Fruit fly (Drosophila melanogaster) whole organism, embryonic: ENCODE results near the gene BomT3.

Source experiments
- Aef1 ChIP-seq: fragments of 200-800 bp; sonication (Bioruptor generic); IDR thresholded peaks from 3 replicates; pipeline ENCODE4 v1.3.6; 2022; ENCODE audit warnings: missing biosample characterization, missing genetic modification characterization
- Antp ChIP-seq: fragments of 200-800 bp; sonication (Bioruptor generic); optimal IDR thresholded peaks from 3 replicates; lab custom pipeline; 2016; ENCODE audit warnings: missing biosample characterization, missing genetic modification characterization
- CG10321 ChIP-seq: fragments of 200-800 bp; sonication (Bioruptor generic); IDR thresholded peaks from 2 replicates; pipeline ENCODE4 v1.3.6; 2022; ENCODE audit warnings: missing biosample characterization, missing genetic modification characterization
- CG11504 ChIP-seq: fragments of 200-800 bp; sonication (Bioruptor generic); optimal IDR thresholded peaks from 3 replicates; lab custom pipeline; 2019; ENCODE audit warnings: missing biosample characterization, mild to moderate bottlenecking, missing genetic modification characterization, moderate library complexity
- CG12155 ChIP-seq: fragments of 200-800 bp; sonication (Bioruptor generic); optimal IDR thresholded peaks from 3 replicates; lab custom pipeline; 2016; ENCODE audit warnings: missing biosample characterization, missing genetic modification characterization
- CG15269 ChIP-seq: fragments of 200-800 bp; sonication (Bioruptor generic); optimal IDR thresholded peaks from 2 replicates; lab custom pipeline; 2018; ENCODE audit warnings: missing biosample characterization, mild to moderate bottlenecking, missing genetic modification characterization, moderate library complexity
- CG15696 ChIP-seq: fragments of 200-800 bp; sonication (Bioruptor generic); optimal IDR thresholded peaks from 2 replicates; lab custom pipeline; 2019; ENCODE audit warnings: missing biosample characterization, mild to moderate bottlenecking, missing genetic modification characterization, moderate library complexity
- CG17385 ChIP-seq: fragments of 200-800 bp; sonication (Bioruptor generic); optimal IDR thresholded peaks from 3 replicates; lab custom pipeline; 2018; ENCODE audit warnings: missing biosample characterization, mild to moderate bottlenecking, missing genetic modification characterization
- CG18619 ChIP-seq: fragments of 200-800 bp; sonication (Bioruptor generic); optimal IDR thresholded peaks from 3 replicates; lab custom pipeline; 2017; ENCODE audit warnings: missing biosample characterization, mild to moderate bottlenecking, missing genetic modification characterization
- CG18764 ChIP-seq: fragments of 200-800 bp; sonication (Bioruptor generic); optimal IDR thresholded peaks from 3 replicates; lab custom pipeline; 2016; ENCODE audit warnings: missing biosample characterization, missing genetic modification characterization
- CG30020 ChIP-seq: fragments of 200-800 bp; optimal IDR thresholded peaks from 2 replicates; lab custom pipeline; 2019; ENCODE audit warnings: missing biosample characterization, mild to moderate bottlenecking, missing genetic modification characterization, moderate library complexity
- CG4424 ChIP-seq: fragments of 200-800 bp; sonication (Bioruptor generic); optimal IDR thresholded peaks from 3 replicates; lab custom pipeline; 2016; ENCODE audit warnings: missing biosample characterization, missing genetic modification characterization
- CG4617 ChIP-seq: fragments of 200-800 bp; sonication (Bioruptor generic); optimal IDR thresholded peaks from 3 replicates; lab custom pipeline; 2016; ENCODE audit warnings: missing biosample characterization, missing genetic modification characterization, borderline replicate concordance
- CG6791 ChIP-seq: fragments of 200-800 bp; sonication (Bioruptor generic); IDR thresholded peaks from 3 replicates; pipeline ENCODE4 v1.3.6; 2022; ENCODE audit warnings: missing biosample characterization, missing genetic modification characterization; ENCODE audit not compliant: partially characterized antibody
- CG6854 ChIP-seq: fragments of 200-800 bp; sonication (Bioruptor generic); optimal IDR thresholded peaks from 3 replicates; lab custom pipeline; 2017; ENCODE audit warnings: missing biosample characterization, mild to moderate bottlenecking, missing genetic modification characterization
- CG8281 ChIP-seq: fragments of 200-800 bp; sonication (Bioruptor generic); optimal IDR thresholded peaks from 2 replicates; lab custom pipeline; 2018; ENCODE audit warnings: missing biosample characterization, mild to moderate bottlenecking, missing genetic modification characterization, moderate library complexity
- D19A ChIP-seq: fragments of 200-800 bp; optimal IDR thresholded peaks from 3 replicates; lab custom pipeline; 2019; ENCODE audit warnings: missing biosample characterization, mild to moderate bottlenecking, missing genetic modification characterization, moderate library complexity
- D19B ChIP-seq: fragments of 200-800 bp; sonication (Bioruptor generic); optimal IDR thresholded peaks from 2 replicates; lab custom pipeline; 2017; ENCODE audit warnings: missing biosample characterization, mild to moderate bottlenecking, missing genetic modification characterization
- Dbx ChIP-seq: fragments of 200-800 bp; sonication (Bioruptor generic); IDR thresholded peaks from 3 replicates; pipeline ENCODE4 v1.3.6; 2022; ENCODE audit warnings: missing biosample characterization, missing genetic modification characterization
- Dref ChIP-seq: fragments of 200-800 bp; sonication (Bioruptor generic); IDR thresholded peaks from 2 replicates; pipeline ENCODE4 v1.3.6; 2022; ENCODE audit warnings: missing biosample characterization, missing genetic modification characterization
- E2f1 ChIP-seq: fragments of 200-800 bp; sonication (Bioruptor generic); IDR thresholded peaks from 2 replicates; pipeline ENCODE4 v1.3.6; 2022; ENCODE audit warnings: missing biosample characterization, missing genetic modification characterization
- ERR ChIP-seq: fragments of 200-800 bp; sonication (Bioruptor generic); optimal IDR thresholded peaks from 2 replicates; lab custom pipeline; 2016; ENCODE audit warnings: missing biosample characterization, missing genetic modification characterization
- H15 ChIP-seq: fragments of 200-800 bp; sonication (Bioruptor generic); IDR thresholded peaks from 3 replicates; pipeline ENCODE4 v1.3.6; 2022; ENCODE audit warnings: missing biosample characterization, missing genetic modification characterization
- HLH54F ChIP-seq: fragments of 200-800 bp; sonication (Bioruptor generic); optimal IDR thresholded peaks from 3 replicates; lab custom pipeline; 2016; ENCODE audit warnings: missing biosample characterization, missing genetic modification characterization
- Neu2 ChIP-seq: fragments of 200-800 bp; sonication (Bioruptor generic); optimal IDR thresholded peaks from 3 replicates; lab custom pipeline; 2016; ENCODE audit warnings: missing biosample characterization, missing genetic modification characterization, borderline replicate concordance
- Oli ChIP-seq: fragments of 200-800 bp; sonication (Bioruptor generic); optimal IDR thresholded peaks from 2 replicates; lab custom pipeline; 2018; ENCODE audit warnings: missing biosample characterization, mild to moderate bottlenecking, missing genetic modification characterization, moderate library complexity
- Ssrp ChIP-seq: fragments of 200-800 bp; sonication (Bioruptor generic); optimal IDR thresholded peaks from 2 replicates; lab custom pipeline; 2018; ENCODE audit warnings: missing biosample characterization, mild to moderate bottlenecking, missing genetic modification characterization, moderate library complexity
- bab2 ChIP-seq: fragments of 200-800 bp; sonication (Bioruptor generic); optimal IDR thresholded peaks from 2 replicates; lab custom pipeline; 2016; ENCODE audit warnings: missing biosample characterization, missing genetic modification characterization
- bbx ChIP-seq: fragments of 200-800 bp; sonication (Bioruptor generic); IDR thresholded peaks from 2 replicates; pipeline ENCODE4 v1.3.6; 2022; ENCODE audit warnings: missing biosample characterization, missing genetic modification characterization; ENCODE audit not compliant: partially characterized antibody
- bcd ChIP-seq: fragments of 200-800 bp; sonication (Bioruptor generic); optimal IDR thresholded peaks from 2 replicates; lab custom pipeline; 2017; ENCODE audit warnings: missing biosample characterization, mild to moderate bottlenecking, missing genetic modification characterization
- croc ChIP-seq: fragments of 200-800 bp; sonication (Bioruptor generic); conservative IDR thresholded peaks from 3 replicates; pipeline ENCODE4 v1.3.6; 2022; ENCODE audit warnings: missing biosample characterization, missing genetic modification characterization
- crol ChIP-seq: fragments of 200-800 bp; sonication (Bioruptor generic); IDR thresholded peaks from 2 replicates; pipeline ENCODE4 v1.3.6; 2022; ENCODE audit warnings: missing biosample characterization, missing genetic modification characterization
- danr ChIP-seq: fragments of 200-800 bp; sonication (Bioruptor generic); IDR thresholded peaks from 2 replicates; pipeline ENCODE4 v1.3.6; 2022; ENCODE audit warnings: missing biosample characterization, missing genetic modification characterization
- eyg ChIP-seq: fragments of 200-800 bp; sonication (Bioruptor generic); optimal IDR thresholded peaks from 3 replicates; lab custom pipeline; 2016; ENCODE audit warnings: missing biosample characterization, missing genetic modification characterization
- fd64A ChIP-seq: fragments of 200-800 bp; sonication (Bioruptor generic); optimal IDR thresholded peaks from 3 replicates; lab custom pipeline; 2018; ENCODE audit warnings: missing biosample characterization, mild to moderate bottlenecking, missing genetic modification characterization
- fru ChIP-seq: fragments of >200 bp; optimal IDR thresholded peaks from 2 replicates; lab custom pipeline; 2017
- gcm2 ChIP-seq: fragments of 200-800 bp; sonication (Bioruptor generic); optimal IDR thresholded peaks from 2 replicates; lab custom pipeline; 2016; ENCODE audit warnings: missing biosample characterization, missing genetic modification characterization
- grn ChIP-seq: fragments of 200-800 bp; sonication (Bioruptor generic); optimal IDR thresholded peaks from 3 replicates; lab custom pipeline; 2017; ENCODE audit warnings: missing biosample characterization, missing genetic modification characterization
- inv ChIP-seq: fragments of 200-800 bp; sonication (Bioruptor generic); IDR thresholded peaks from 2 replicates; pipeline ENCODE4 v1.3.6; 2022; ENCODE audit warnings: missing biosample characterization, missing genetic modification characterization; ENCODE audit not compliant: partially characterized antibody
- jumu ChIP-seq: fragments of 200-800 bp; sonication (Bioruptor generic); optimal IDR thresholded peaks from 3 replicates; lab custom pipeline; 2016; ENCODE audit warnings: missing biosample characterization, missing genetic modification characterization
- luna ChIP-seq: fragments of 200-800 bp; sonication (Bioruptor generic); optimal IDR thresholded peaks from 2 replicates; lab custom pipeline; 2016; ENCODE audit warnings: missing biosample characterization, missing genetic modification characterization
- mirr ChIP-seq: fragments of 200-800 bp; sonication (Bioruptor generic); optimal IDR thresholded peaks from 3 replicates; lab custom pipeline; 2018; ENCODE audit warnings: missing biosample characterization, mild to moderate bottlenecking, missing genetic modification characterization
- pb ChIP-seq: fragments of 200-800 bp; sonication (Bioruptor generic); optimal IDR thresholded peaks from 3 replicates; lab custom pipeline; 2016; ENCODE audit warnings: missing biosample characterization, missing genetic modification characterization
- phol ChIP-seq: fragments of 200-800 bp; sonication (Bioruptor generic); optimal IDR thresholded peaks from 3 replicates; lab custom pipeline; 2018; ENCODE audit warnings: missing biosample characterization, mild to moderate bottlenecking, missing genetic modification characterization, moderate library complexity
- scrt ChIP-seq: fragments of 200-800 bp; sonication (Bioruptor generic); optimal IDR thresholded peaks from 2 replicates; lab custom pipeline; 2018; ENCODE audit warnings: missing biosample characterization, mild to moderate bottlenecking, missing genetic modification characterization, moderate library complexity
- seq ChIP-seq: fragments of 200-800 bp; sonication (Bioruptor generic); IDR thresholded peaks from 2 replicates; pipeline ENCODE4 v1.3.6; 2022; ENCODE audit warnings: missing biosample characterization, missing genetic modification characterization
- shn ChIP-seq: fragments of 200-800 bp; sonication (Bioruptor generic); optimal IDR thresholded peaks from 3 replicates; lab custom pipeline; 2016; ENCODE audit warnings: missing biosample characterization, missing genetic modification characterization
- toy ChIP-seq: fragments of 200-800 bp; sonication (Bioruptor generic); IDR thresholded peaks from 2 replicates; pipeline ENCODE4 v1.3.6; 2022; ENCODE audit warnings: missing biosample characterization, missing genetic modification characterization
- z ChIP-seq: fragments of 200-800 bp; sonication (Bioruptor generic); IDR thresholded peaks from 3 replicates; pipeline ENCODE4 v1.3.6; 2022; ENCODE audit warnings: missing biosample characterization, missing genetic modification characterization
- zf30C ChIP-seq: fragments of 200-800 bp; sonication (Bioruptor generic); optimal IDR thresholded peaks from 3 replicates; lab custom pipeline; 2018; ENCODE audit warnings: missing biosample characterization, mild to moderate bottlenecking, missing genetic modification characterization

The BomT3 gene

dm6 chr3R:22049134-22049796, 36.9 kb downstream of the BomT3 start (continued):
- TF ChIP-seq Dref (GFP tag; lab: Robert Waterston, UW) (no peak), CG15269 (peak; percentile 84), danr (GFP tag; lab: Robert Waterston, UW) (peak; percentile 59; the same call in 1 of the 2 replicates), zf30C (GFP tag; lab: Kevin White, UChicago) (peak; percentile 75), jumu (peak; percentile 81), CG15696 (tag; lab: Kevin White, UChicago) (peak; percentile 44), seq (GFP tag; lab: Robert Waterston, UW) (peak; percentile 72), Ssrp (tag; lab: Kevin White, UChicago) (peak; percentile 71), Aef1 (GFP tag; lab: Robert Waterston, UW) (peak; percentile 81), E2f1 (peak; percentile 82), D19B (GFP tag; lab: Kevin White, UChicago) (peak; percentile 41), inv (GFP tag; lab: Robert Waterston, UW) (no peak), eyg (peak; percentile 74), grn (GFP tag; lab: Kevin White, UChicago) (peak; percentile 12), CG30020 (tag; lab: Kevin White, UChicago) (peak; percentile 22), CG18764 (GFP tag; lab: Kevin White, UChicago) (peak; percentile 55), croc (GFP tag; lab: Robert Waterston, UW) (peak; percentile 68), CG12155 (GFP tag; lab: Kevin White, UChicago) (peak; percentile 66), CG11504 (tag; lab: Kevin White, UChicago) (peak; percentile 86), bbx (GFP tag; lab: Robert Waterston, UW) (no peak), HLH54F (GFP tag; lab: Kevin White, UChicago) (peak; percentile 71), bcd (peak; percentile 76), ERR (GFP tag; lab: Kevin White, UChicago) (peak; percentile 57), crol (GFP tag; lab: Robert Waterston, UW) (peak; percentile 79), Neu2 (GFP tag; lab: Kevin White, UChicago) (no peak), CG10321 (GFP tag; lab: Robert Waterston, UW) (peak; percentile 66), H15 (peak; percentile 76), Dbx (peak; percentile 81), CG18619 (GFP tag; lab: Kevin White, UChicago) (peak; percentile 68), pb (GFP tag; lab: Kevin White, UChicago) (peak; percentile 64), D19A (tag; lab: Kevin White, UChicago) (peak; percentile 73), Oli (tag; lab: Kevin White, UChicago) (peak; percentile 81), z (no peak), CG8281 (tag; lab: Kevin White, UChicago) (peak; percentile 45), Antp (GFP tag; lab: Kevin White, UChicago) (peak; percentile 69), gcm2 (GFP tag; lab: Kevin White, UChicago) (peak; percentile 6), CG4424 (GFP tag; lab: Kevin White, UChicago) (peak; percentile 76), luna (no peak), CG4617 (GFP tag; lab: Kevin White, UChicago) (peak; percentile 39), shn (GFP tag; lab: Kevin White, UChicago) (peak; percentile 45), CG6791 (no peak), fru (no peak), mirr (GFP tag; lab: Kevin White, UChicago) (no peak), fd64A (peak; percentile 67), phol (tag; lab: Kevin White, UChicago) (peak; percentile 76), toy (GFP tag; lab: Robert Waterston, UW) (0 out of 2 replicates have a peak, but pooled peaks have one; percentile 28), scrt (GFP tag; lab: Kevin White, UChicago) (peak; percentile 70), bab2 (GFP tag; lab: Kevin White, UChicago) (peak; percentile 72), CG6854 (GFP tag; lab: Kevin White, UChicago) (peak; percentile 52), CG17385 (GFP tag; lab: Kevin White, UChicago) (peak; percentile 79)
